Fruit fly (Drosophila melanogaster): ENCODE data around the gene CG3610.

Gene CG3610

DNA sequence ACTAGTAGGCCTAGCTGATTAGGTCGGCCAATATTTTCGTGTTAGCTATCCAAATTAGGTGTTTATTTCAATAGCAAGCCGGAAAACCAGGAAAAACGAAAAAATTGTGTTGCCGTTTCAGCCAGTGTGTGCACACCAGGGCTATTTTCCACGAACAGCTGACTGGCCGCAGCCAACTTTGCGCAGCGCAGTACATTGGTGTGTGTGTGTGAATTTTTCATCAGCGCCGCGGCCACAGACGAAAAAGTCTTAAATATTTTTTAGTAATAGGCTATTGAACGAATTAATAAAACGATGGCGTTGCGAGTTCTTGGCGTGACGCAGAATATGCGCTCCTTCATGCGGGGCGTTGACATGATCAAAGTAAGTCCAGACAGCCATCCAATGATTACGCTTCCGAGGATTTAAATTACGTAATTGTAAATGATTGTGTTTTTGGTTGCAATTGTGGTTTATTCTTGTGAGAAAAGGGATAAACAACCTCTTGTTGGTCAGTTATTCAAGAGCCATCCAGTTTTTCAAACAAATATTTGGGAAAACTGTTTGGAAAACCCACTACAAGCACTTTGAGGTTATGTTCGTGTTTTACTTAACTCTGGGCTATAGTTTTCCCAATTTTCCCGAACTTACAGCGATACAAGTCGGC is 45.3 kb downstream of the CG3610 start, which contains the start of the genes CycC and UQCR-C1 (continued):
- TF ChIP-seq fu2 (GFP tag; optimal IDR thresholded peaks at IDR 0.05) (no peak), CG30020 (tag; optimal IDR thresholded peaks at IDR 0.05) (peak; percentile 33), CG11504 (tag; optimal IDR thresholded peaks at IDR 0.05) (no peak), lola (GFP tag; optimal IDR thresholded peaks at IDR 0.05) (no peak), cas (GFP tag; IDR thresholded peaks at IDR 0.05) (no peak), trem (tag; optimal IDR thresholded peaks at IDR 0.05) (peak; percentile 25), tap (tag; optimal IDR thresholded peaks at IDR 0.05) (no peak), CG13287 (GFP tag; IDR thresholded peaks at IDR 0.05; ENCODE audit: partially characterized antibody) (peak; percentile 32; the same call in 1 of the 2 replicates), CG10979 (tag; optimal IDR thresholded peaks at IDR 0.05) (peak; percentile 5), trh (GFP tag; optimal IDR thresholded peaks at IDR 0.05) (no peak), nmo (GFP tag; optimal IDR thresholded peaks at IDR 0.05) (peak; percentile 22), wdn (GFP tag; IDR thresholded peaks at IDR 0.05) (no peak), sc (optimal IDR thresholded peaks at IDR 0.05) (no peak), sc (GFP tag; optimal IDR thresholded peaks at IDR 0.05) (no peak), CG32532 (GFP tag; IDR thresholded peaks at IDR 0.05) (no peak), CG5953 (GFP tag; IDR thresholded peaks at IDR 0.05) (no peak), Asciz (GFP tag; optimal IDR thresholded peaks at IDR 0.05) (no peak), vfl (GFP tag; optimal IDR thresholded peaks at IDR 0.05) (no peak), BEAF-32 (GFP tag; optimal IDR thresholded peaks at IDR 0.05) (peak; percentile 16), lilli (GFP tag; optimal IDR thresholded peaks at IDR 0.05) (no peak), CG7786 (GFP tag; optimal IDR thresholded peaks at IDR 0.05) (no peak), MBD-R2 (GFP tag; IDR thresholded peaks at IDR 0.05) (peak; percentile 99), crp (GFP tag; optimal IDR thresholded peaks at IDR 0.05) (peak; percentile 97 to 99), CG10565 (GFP tag; optimal IDR thresholded peaks at IDR 0.05) (no peak), Abd-B (GFP tag; optimal IDR thresholded peaks at IDR 0.05) (no peak), CG3847 (GFP tag; IDR thresholded peaks at IDR 0.05) (peak; percentile 5; the same call in 1 of the 2 replicates), sug (tag; optimal IDR thresholded peaks at IDR 0.05) (peak; percentile 25), Scr (GFP tag; IDR thresholded peaks at IDR 0.05; ENCODE audit: partially characterized antibody) (peak; percentile 32; the same call in 1 of the 2 replicates), CG9437 (GFP tag; optimal IDR thresholded peaks at IDR 0.05) (peak; percentile 57), YL-1 (GFP tag; optimal IDR thresholded peaks at IDR 0.05) (peak; percentile 97), bsh (GFP tag; optimal IDR thresholded peaks at IDR 0.05) (no peak), slou (GFP tag; optimal IDR thresholded peaks at IDR 0.05) (no peak), CG9817 (tag; optimal IDR thresholded peaks at IDR 0.05) (no peak), Mes4 (GFP tag; optimal IDR thresholded peaks at IDR 0.05) (no peak), NK7.1 (GFP tag; optimal IDR thresholded peaks at IDR 0.05) (no peak), Blimp-1 (GFP tag; optimal IDR thresholded peaks at IDR 0.05) (no peak), Usf (GFP tag; optimal IDR thresholded peaks at IDR 0.05) (no peak), sisA (GFP tag; IDR thresholded peaks at IDR 0.05) (no peak), CG11456 (GFP tag; IDR thresholded peaks at IDR 0.05) (no peak), ato (GFP tag; IDR thresholded peaks at IDR 0.05; ENCODE audit: partially characterized antibody) (no peak), Doc2 (GFP tag; IDR thresholded peaks at IDR 0.05) (no peak), CG8924 (tag; optimal IDR thresholded peaks at IDR 0.05) (no peak), tup (GFP tag; optimal IDR thresholded peaks at IDR 0.05) (no peak), Atf6 (GFP tag; IDR thresholded peaks at IDR 0.05) (no peak), CG17186 (GFP tag; optimal IDR thresholded peaks at IDR 0.05) (peak; percentile 94), CG12391 (tag; optimal IDR thresholded peaks at IDR 0.05) (no peak), chinmo (GFP tag; IDR thresholded peaks at IDR 0.05; ENCODE audit: partially characterized antibody) (0 out of 4 replicates have a peak, but pooled peaks have one; percentile 42), B-H1 (GFP tag; IDR thresholded peaks at IDR 0.05) (no peak), Sry-β (GFP tag; optimal IDR thresholded peaks at IDR 0.05) (peak; percentile 5)
